Fruit fly (Drosophila melanogaster): Measurements from ENCODE around the gene chb.
A peak's percentile ranks its signal among the peaks of the same experiment; 100 is the strongest.

The chb gene

DNA sequence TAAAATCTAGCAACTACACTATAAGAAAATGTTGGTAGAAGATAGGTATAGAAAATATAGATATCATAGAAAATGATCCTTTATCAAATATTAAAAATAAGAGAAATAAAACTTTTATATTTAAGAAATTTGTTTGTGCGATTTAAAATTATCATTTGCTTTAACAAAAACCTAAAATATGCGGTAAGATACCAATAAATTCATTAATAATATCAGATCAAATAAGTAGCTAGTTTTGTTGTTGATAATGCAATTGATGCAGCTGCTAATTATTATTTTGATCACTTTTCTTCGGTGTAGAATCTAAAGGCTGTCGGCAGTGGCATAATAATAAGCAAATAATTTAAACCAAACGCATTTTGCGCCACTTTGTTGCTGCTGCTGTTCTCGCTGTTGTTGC is 51.6 kb downstream of the chb start:
- TF ChIP-seq CG7045 (GFP tag; optimal IDR thresholded peaks at IDR 0.05) (peak; percentile 4), CG12768 (GFP tag; optimal IDR thresholded peaks at IDR 0.05) (no peak), CG14711 (tag; optimal IDR thresholded peaks at IDR 0.05) (no peak), kay (GFP tag; ENCODE audit: borderline replicate concordance) (no peak), cnc (optimal IDR thresholded peaks at IDR 0.05) (no peak), Clk (GFP tag; optimal IDR thresholded peaks at IDR 0.05) (no peak), pad (GFP tag; optimal IDR thresholded peaks at IDR 0.05) (no peak), toe (GFP tag; optimal IDR thresholded peaks at IDR 0.05) (no peak), ovo (GFP tag; optimal IDR thresholded peaks at IDR 0.05) (no peak), Hr96 (GFP tag; optimal IDR thresholded peaks at IDR 0.05) (no peak), bab1 (GFP tag; optimal IDR thresholded peaks at IDR 0.05) (no peak), CG7101 (tag; optimal IDR thresholded peaks at IDR 0.05) (no peak), tj (GFP tag; optimal IDR thresholded peaks at IDR 0.05) (peak; percentile 5), Crg-1 (GFP tag; optimal IDR thresholded peaks at IDR 0.05) (no peak), CG11617 (GFP tag; optimal IDR thresholded peaks at IDR 0.05) (peak; percentile 13), CG33017 (tag; optimal IDR thresholded peaks at IDR 0.05) (peak; percentile 7), CG5204 (GFP tag; optimal IDR thresholded peaks at IDR 0.05) (no peak), CG1620 (GFP tag; optimal IDR thresholded peaks at IDR 0.05) (no peak)

DNA sequence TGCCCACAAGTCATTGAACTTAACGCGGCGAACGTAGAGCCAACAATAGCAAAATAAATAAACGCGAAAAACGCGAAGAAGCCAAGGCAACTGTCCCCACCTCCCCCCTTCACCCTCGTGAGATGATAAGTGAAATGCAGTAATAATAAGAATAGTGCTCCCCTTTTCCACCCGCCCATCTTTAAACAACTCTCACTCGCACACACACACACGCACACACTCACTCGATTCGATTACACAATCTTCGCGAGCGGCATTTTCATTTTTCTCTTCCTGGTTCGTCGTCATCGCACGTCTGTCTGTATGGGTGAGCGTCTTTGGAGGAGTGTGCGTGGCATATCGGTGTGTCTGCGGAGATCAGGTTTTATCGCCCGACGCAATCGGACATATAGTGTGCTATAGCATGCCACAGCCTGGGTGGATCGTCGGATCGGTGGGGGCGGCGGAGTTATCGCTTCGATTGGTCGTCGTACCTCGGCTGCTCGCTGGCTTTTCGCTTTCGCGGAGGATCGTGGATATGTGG is 52.1 kb downstream of the chb start:
- no peak for TF ChIP-seq Mnt (GFP tag; optimal IDR thresholded peaks at IDR 0.05)
- TF ChIP-seq toe (GFP tag; optimal IDR thresholded peaks at IDR 0.05): no peak
- TF ChIP-seq cic (GFP tag; optimal IDR thresholded peaks at IDR 0.05): peak; percentile 58

DNA sequence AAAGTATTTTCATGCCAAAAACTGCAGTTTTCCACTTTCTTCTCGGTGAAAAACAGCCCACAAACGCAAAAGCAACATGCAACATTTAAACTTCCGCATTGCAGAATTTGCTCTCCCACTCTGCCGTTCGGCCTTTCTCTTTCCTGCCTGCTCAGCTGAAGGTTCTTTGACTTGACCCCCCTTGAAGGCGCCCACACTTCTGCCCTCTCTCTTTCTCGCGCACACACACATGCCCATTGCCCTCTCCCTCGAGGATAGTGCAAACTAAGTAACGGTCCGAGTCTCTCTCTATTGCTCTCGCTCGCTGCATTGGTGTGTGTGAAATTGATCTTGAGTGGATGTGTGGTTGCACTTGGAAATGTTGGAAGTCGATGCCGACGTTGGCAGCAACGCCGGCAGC is 53.0 kb downstream of the chb start:
- TF ChIP-seq CG7101 (tag; optimal IDR thresholded peaks at IDR 0.05): no peak

DNA sequence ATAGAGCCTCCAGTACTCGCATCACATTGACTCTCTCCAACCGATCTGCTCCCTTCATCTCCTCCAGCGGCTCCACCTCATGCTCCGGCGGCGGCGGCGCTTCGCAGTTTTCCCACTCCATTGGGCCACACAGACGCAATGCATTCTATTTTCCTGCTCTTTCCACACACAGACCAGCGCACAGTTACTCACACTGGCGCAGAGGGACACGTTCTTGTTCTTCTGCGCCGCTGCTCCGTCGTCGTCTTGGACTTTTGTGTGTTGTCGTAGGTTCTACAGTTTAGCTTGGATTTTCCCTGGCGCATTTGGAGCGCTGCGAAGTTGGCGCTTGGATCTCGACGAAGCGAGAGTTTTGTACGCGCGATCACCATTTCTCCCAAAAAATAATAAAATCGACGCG is 53.7 kb downstream of the chb start, which contains the start of gene Eip78C:
Gene Eip78C, plus strand, starts transcription at position 301 of the 400 bp plus-strand sequence.
- TF ChIP-seq Crg-1 (GFP tag; optimal IDR thresholded peaks at IDR 0.05) (no peak), CG33017 (tag; optimal IDR thresholded peaks at IDR 0.05) (no peak), pad (GFP tag; optimal IDR thresholded peaks at IDR 0.05) (no peak), CG7101 (tag; optimal IDR thresholded peaks at IDR 0.05) (no peak), CG5204 (GFP tag; optimal IDR thresholded peaks at IDR 0.05) (no peak), CG12768 (GFP tag; optimal IDR thresholded peaks at IDR 0.05) (no peak), bab1 (GFP tag; optimal IDR thresholded peaks at IDR 0.05) (no peak), CG11617 (GFP tag; optimal IDR thresholded peaks at IDR 0.05) (no peak), cic (GFP tag; optimal IDR thresholded peaks at IDR 0.05) (no peak), Clk (GFP tag; optimal IDR thresholded peaks at IDR 0.05) (no peak), CG7045 (GFP tag; optimal IDR thresholded peaks at IDR 0.05) (no peak), CG14711 (tag; optimal IDR thresholded peaks at IDR 0.05) (no peak), kay (GFP tag; ENCODE audit: borderline replicate concordance) (no peak), Mnt (GFP tag; optimal IDR thresholded peaks at IDR 0.05) (no peak), toe (GFP tag; optimal IDR thresholded peaks at IDR 0.05) (no peak), Hr96 (GFP tag; optimal IDR thresholded peaks at IDR 0.05) (no peak), ovo (GFP tag; optimal IDR thresholded peaks at IDR 0.05) (no peak), tj (GFP tag; optimal IDR thresholded peaks at IDR 0.05) (no peak)

- TF ChIP-seq Mnt (GFP tag; optimal IDR thresholded peaks at IDR 0.05): no peak
- TF ChIP-seq CG12768 (GFP tag; optimal IDR thresholded peaks at IDR 0.05): no peak
- TF ChIP-seq ovo (GFP tag; optimal IDR thresholded peaks at IDR 0.05): no peak
- TF ChIP-seq CG11617 (GFP tag; optimal IDR thresholded peaks at IDR 0.05): no peak
These were observed 57.1 kb downstream of the chb start for dm6 chr3L:21229764-21230163.

- TF ChIP-seq tj (GFP tag; optimal IDR thresholded peaks at IDR 0.05) (no peak), Clk (GFP tag; optimal IDR thresholded peaks at IDR 0.05) (no peak), CG1620 (GFP tag; optimal IDR thresholded peaks at IDR 0.05) (no peak), ovo (GFP tag; optimal IDR thresholded peaks at IDR 0.05) (no peak)
These were observed 58.1 kb downstream of the chb start for dm6 chr3L:21230762-21231161.

All from whole organism, adult.